Worm (Caenorhabditis elegans): Measurements from ENCODE around the gene rfc-4.

DNA sequence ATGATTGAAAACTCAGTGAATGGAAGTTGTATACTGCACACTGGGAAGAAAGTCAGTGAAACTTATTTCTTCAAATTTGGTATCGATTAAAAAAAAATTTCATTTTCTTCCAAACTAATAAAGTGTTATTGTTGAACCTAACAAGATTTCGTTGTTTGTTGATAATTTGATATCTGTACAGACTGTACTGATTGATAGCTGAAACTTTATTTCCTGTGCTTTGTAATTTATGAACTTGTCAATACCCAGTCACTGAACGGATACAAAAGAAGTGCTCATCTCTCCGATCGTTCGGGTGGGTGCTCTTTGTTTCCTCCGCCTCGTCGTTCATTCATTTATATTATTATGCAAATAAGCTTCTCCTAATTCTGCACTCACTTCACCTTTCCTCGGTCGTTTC, 3.0 kb upstream of the rfc-4 start, which contains the start of gene F31E3.12:
- TF ChIP-seq zip-4 (GFP tag; optimal IDR thresholded peaks at IDR 0.05): no peak
- no peak for TF ChIP-seq nhr-76 (tag; optimal IDR thresholded peaks at IDR 0.05)
- no peak for TF ChIP-seq ceh-82 (tag; optimal IDR thresholded peaks at IDR 0.05)
- TF ChIP-seq zag-1 (tag; optimal IDR thresholded peaks at IDR 0.05): no peak
- no peak for TF ChIP-seq sptf-1 (tag; optimal IDR thresholded peaks at IDR 0.05)
- TF ChIP-seq jun-1 (tag; optimal IDR thresholded peaks at IDR 0.05): no peak
- TF ChIP-seq xbp-1 (tag; optimal IDR thresholded peaks at IDR 0.05): no peak
- no peak for TF ChIP-seq swsn-7 (tag; optimal IDR thresholded peaks at IDR 0.05)
- no peak for TF ChIP-seq snpc-4 (tag; optimal IDR thresholded peaks at IDR 0.05)
- no peak for TF ChIP-seq Y116A8C.19 (tag; optimal IDR thresholded peaks at IDR 0.05; ENCODE audit: borderline replicate concordance)
- TF ChIP-seq nhr-84 (tag; optimal IDR thresholded peaks at IDR 0.05): no peak
- TF ChIP-seq fkh-8 (tag; optimal IDR thresholded peaks at IDR 0.05): no peak
- TF ChIP-seq aly-2 (tag; optimal IDR thresholded peaks at IDR 0.05): no peak

All from whole organism, L1 larva.